Worm (Caenorhabditis elegans): Measurements from ENCODE around the gene tag-244.

The tag-244 gene

ce11 chrIV:1547129-1547528 lies 3.5 kb upstream of the tag-244 start:
- no peak for TF ChIP-seq D2030.7 (GFP tag; IDR thresholded peaks at IDR 0.05)

DNA sequence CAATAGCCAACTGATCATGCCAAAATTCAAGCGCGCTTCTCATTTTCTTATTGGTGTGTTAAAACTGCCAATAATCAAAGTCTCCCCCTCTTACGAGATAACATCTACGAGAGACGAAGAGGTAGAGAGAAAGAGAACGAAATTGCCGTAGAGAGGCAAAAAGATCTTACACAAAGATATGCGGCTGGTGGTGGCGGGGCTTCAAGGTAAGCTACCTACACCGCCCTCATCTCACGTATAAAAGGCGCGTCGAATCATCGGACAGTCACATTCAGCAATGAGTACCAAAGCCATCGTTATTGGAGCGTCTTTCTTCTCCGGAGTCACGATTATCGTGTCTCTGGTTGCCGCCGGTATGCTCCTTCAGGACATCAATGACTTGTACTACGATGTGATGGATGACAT lies 2.2 kb upstream of the tag-244 start, which contains the start of gene col-107:
col-107 (plus strand) TSS at position 265 of the 405 bp plus-strand sequence.
- TF ChIP-seq sptf-2 (GFP tag; optimal IDR thresholded peaks at IDR 0.05) (no peak), dox-1 (GFP tag; IDR thresholded peaks at IDR 0.05) (no peak), pbrm-1 (GFP tag; IDR thresholded peaks at IDR 0.05) (no peak), mes-4 (tag; optimal IDR thresholded peaks at IDR 0.05) (no peak), hmg-1.2 (GFP tag; IDR thresholded peaks at IDR 0.05) (no peak), cebp-1 (GFP tag; IDR thresholded peaks at IDR 0.05) (no peak), cebp-1 (tag; optimal IDR thresholded peaks at IDR 0.05) (no peak), zfh-2 (GFP tag; conservative IDR thresholded peaks at IDR 0.05) (no peak), tbx-9 (tag; optimal IDR thresholded peaks at IDR 0.05; ENCODE audit: borderline replicate concordance) (no peak), fkh-3 (tag; optimal IDR thresholded peaks at IDR 0.05) (no peak), madf-6 (GFP tag; IDR thresholded peaks at IDR 0.05) (no peak), die-1 (tag; optimal IDR thresholded peaks at IDR 0.05) (no peak), F22D6.2 (tag; optimal IDR thresholded peaks at IDR 0.05) (no peak), egrh-3 (GFP tag; IDR thresholded peaks at IDR 0.05) (no peak), rcor-1 (GFP tag; IDR thresholded peaks at IDR 0.05) (no peak), bed-2 (GFP tag; IDR thresholded peaks at IDR 0.05) (no peak)

DNA sequence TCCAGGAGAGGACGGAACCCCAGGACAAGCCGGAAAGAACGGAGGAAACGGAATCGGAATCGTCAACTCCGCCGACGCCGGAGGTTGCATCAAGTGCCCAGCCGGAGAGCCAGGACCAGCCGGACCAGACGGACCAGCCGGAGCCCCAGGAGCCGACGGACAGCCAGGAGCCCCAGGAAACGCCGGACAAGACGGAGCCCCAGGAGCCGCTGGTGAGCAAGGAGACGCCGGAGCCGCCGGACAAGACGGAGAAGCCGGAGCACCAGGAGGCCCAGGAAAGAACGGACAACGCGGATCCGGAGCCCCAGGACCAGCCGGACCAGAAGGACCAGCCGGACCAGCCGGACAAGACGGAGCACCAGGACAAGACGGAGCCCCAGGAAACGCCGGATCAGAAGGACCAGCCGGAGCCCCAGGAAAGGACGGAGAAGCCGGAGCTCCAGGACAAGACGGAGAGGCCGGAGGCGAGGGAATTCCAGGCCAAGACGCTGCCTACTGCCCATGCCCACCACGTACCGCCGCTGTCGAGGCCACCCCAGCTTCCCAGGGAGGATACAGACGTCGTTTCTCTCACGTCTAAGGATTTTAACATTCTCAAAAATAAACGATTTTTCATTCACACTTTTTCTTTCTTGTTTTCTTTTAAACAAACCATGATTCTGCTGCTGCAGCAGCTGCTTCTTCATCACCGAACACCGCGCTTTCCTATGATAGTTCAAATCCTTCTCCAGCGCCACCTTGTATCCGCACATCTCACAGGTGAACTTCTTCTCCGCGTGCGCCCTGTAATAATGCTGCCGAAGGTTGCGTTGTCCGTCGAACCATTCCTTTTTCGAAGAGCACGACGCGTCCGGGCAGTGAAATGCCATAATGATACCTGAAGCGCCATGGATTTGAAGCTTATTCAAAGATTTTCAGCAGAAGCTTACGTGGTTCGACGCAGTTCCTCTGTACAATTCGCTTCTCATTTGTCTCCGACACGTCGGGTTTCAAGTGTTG lies 1.3 kb upstream of the tag-244 start:
- TF ChIP-seq nhr-120 (GFP tag; IDR thresholded peaks at IDR 0.05) (no peak), lin-26 (GFP tag; IDR thresholded peaks at IDR 0.05) (0 out of 2 replicates have a peak, but pooled peaks have one; percentile 36), Y56A3A.18 (GFP tag; IDR thresholded peaks at IDR 0.05) (0 out of 2 replicates have a peak, but pooled peaks have one; percentile 46), mcd-1 (GFP tag; IDR thresholded peaks at IDR 0.05) (peak; percentile 43; the same call in 1 of the 2 replicates), F39B2.1 (GFP tag; IDR thresholded peaks at IDR 0.05) (no peak), pbrm-1 (GFP tag; IDR thresholded peaks at IDR 0.05) (no peak), chd-7 (tag; optimal IDR thresholded peaks at IDR 0.05) (peak; percentile 6), hmg-1.2 (GFP tag; IDR thresholded peaks at IDR 0.05) (no peak), zfh-2 (GFP tag; conservative IDR thresholded peaks at IDR 0.05) (peak; percentile 97), egrh-3 (GFP tag; IDR thresholded peaks at IDR 0.05) (peak; percentile 99), lsl-1 (GFP tag; optimal IDR thresholded peaks at IDR 0.05) (no peak)

- TF ChIP-seq nfya-2 (GFP tag; IDR thresholded peaks at IDR 0.05) (no peak), athp-1 (tag; optimal IDR thresholded peaks at IDR 0.05) (no peak), nhr-27 (tag; optimal IDR thresholded peaks at IDR 0.05) (no peak), madf-10 (tag; optimal IDR thresholded peaks at IDR 0.05) (no peak), hmg-1.2 (GFP tag; IDR thresholded peaks at IDR 0.05) (no peak), lir-1 (GFP tag; conservative IDR thresholded peaks at IDR 0.05) (no peak), hrde-1 (tag; optimal IDR thresholded peaks at IDR 0.05; ENCODE audit: borderline replicate concordance) (no peak), mcd-1 (GFP tag; IDR thresholded peaks at IDR 0.05) (no peak), fkh-3 (tag; optimal IDR thresholded peaks at IDR 0.05) (no peak), F49E8.2 (tag; optimal IDR thresholded peaks at IDR 0.05; ENCODE audit: insufficient read depth) (no peak), rec-8 (tag; optimal IDR thresholded peaks at IDR 0.05) (no peak), snpc-1.1 (tag; optimal IDR thresholded peaks at IDR 0.05; ENCODE audit: insufficient read depth) (no peak), cebp-2 (GFP tag; IDR thresholded peaks at IDR 0.05) (no peak)
These were observed 547 bp upstream of the tag-244 start, which contains the start of gene C34H4.5 for ce11 chrIV:1550131-1550530. Gene C34H4.5 (minus strand): TSS chrIV:1550231.
